Worm (Caenorhabditis elegans) whole organism, late embryonic: ENCODE results near the gene Y49F6B.9.

Source experiments
- C08G9.2 ChIP-seq: sonication (generic microtip); optimal IDR thresholded peaks from 2 replicates; lab custom pipeline; 2016; ENCODE audit warnings: mild to moderate bottlenecking, missing genetic modification characterization, moderate library complexity, missing compliant biosample characterization
- F13H6.1 ChIP-seq: sonication (generic microtip); optimal IDR thresholded peaks from 2 replicates; lab custom pipeline; 2016; ENCODE audit warnings: missing genetic modification characterization, missing compliant biosample characterization
- Y22D7AL.16 ChIP-seq: sonication (generic microtip); optimal IDR thresholded peaks from 2 replicates; lab custom pipeline; 2016; ENCODE audit warnings: missing genetic modification characterization, missing compliant biosample characterization
- ceh-14 ChIP-seq: sonication (generic microtip); optimal IDR thresholded peaks from 2 replicates; lab custom pipeline; 2016; ENCODE audit warnings: missing genotype, missing genetic modification characterization, missing compliant biosample characterization
- ceh-19 ChIP-seq: fragments of 200-800 bp; sonication (Bioruptor generic); optimal IDR thresholded peaks from 2 replicates; lab custom pipeline; 2018; ENCODE audit warnings: mild to moderate bottlenecking, missing genetic modification characterization, missing compliant biosample characterization
- ceh-31 ChIP-seq: sonication (generic microtip); optimal IDR thresholded peaks from 2 replicates; lab custom pipeline; 2016; ENCODE audit warnings: missing genetic modification characterization, missing compliant biosample characterization
- ceh-45 ChIP-seq: fragments of 200-800 bp; sonication (Bioruptor generic); IDR thresholded peaks from 2 replicates; pipeline ENCODE4 v1.3.6; 2022; ENCODE audit warnings: missing genetic modification reagents, missing genetic modification characterization, missing compliant biosample characterization
- ceh-6 ChIP-seq: fragments of 200-800 bp; sonication (Bioruptor generic); optimal IDR thresholded peaks from 2 replicates; lab custom pipeline; 2018; ENCODE audit warnings: mild to moderate bottlenecking, missing genetic modification characterization, missing compliant biosample characterization
- ceh-9 ChIP-seq: sonication (generic microtip); optimal IDR thresholded peaks from 2 replicates; lab custom pipeline; 2016; ENCODE audit warnings: mild to moderate bottlenecking, missing genetic modification characterization, inconsistent platforms, missing compliant biosample characterization
- che-1 ChIP-seq: sonication (generic microtip); optimal IDR thresholded peaks from 2 replicates; lab custom pipeline; 2016; ENCODE audit warnings: mild to moderate bottlenecking, missing genetic modification characterization, missing compliant biosample characterization
- dve-1 ChIP-seq: sonication (generic microtip); optimal IDR thresholded peaks from 2 replicates; lab custom pipeline; 2017; ENCODE audit warnings: antibody characterized with exemption, mild to moderate bottlenecking, missing genetic modification characterization, missing compliant biosample characterization
- elt-2 ChIP-seq: sonication (generic microtip); optimal IDR thresholded peaks from 2 replicates; lab custom pipeline; 2016; ENCODE audit warnings: missing genetic modification reagents, missing genetic modification characterization, missing compliant biosample characterization
- elt-4 ChIP-seq: sonication (generic microtip); optimal IDR thresholded peaks from 2 replicates; lab custom pipeline; 2016; ENCODE audit warnings: missing genetic modification characterization, missing compliant biosample characterization
- ets-4 ChIP-seq: sonication (generic microtip); optimal IDR thresholded peaks from 2 replicates; lab custom pipeline; 2016; ENCODE audit warnings: missing genetic modification characterization, missing compliant biosample characterization
- fax-1 ChIP-seq: sonication (generic microtip); optimal IDR thresholded peaks from 2 replicates; lab custom pipeline; 2016; ENCODE audit warnings: missing genotype, missing genetic modification characterization, missing compliant biosample characterization
- fkh-10 ChIP-seq: fragments of 150-350 bp; optimal IDR thresholded peaks from 2 replicates; lab custom pipeline; 2014; ENCODE audit warnings: missing biosample characterization, missing genetic modification reagents, missing genetic modification characterization
- fkh-6 ChIP-seq: sonication (generic microtip); optimal IDR thresholded peaks from 2 replicates; lab custom pipeline; 2016; ENCODE audit warnings: missing genetic modification characterization, missing compliant biosample characterization
- gmeb-2 ChIP-seq: sonication (generic microtip); optimal IDR thresholded peaks from 2 replicates; lab custom pipeline; 2016; ENCODE audit warnings: missing genetic modification characterization, inconsistent platforms, missing compliant biosample characterization
- hlh-8 ChIP-seq: sonication (generic microtip); optimal IDR thresholded peaks from 2 replicates; lab custom pipeline; 2016; ENCODE audit warnings: missing genotype, missing genetic modification characterization, missing compliant biosample characterization
- lim-6 ChIP-seq: sonication (generic microtip); optimal IDR thresholded peaks from 2 replicates; lab custom pipeline; 2016; ENCODE audit warnings: missing genetic modification characterization, missing compliant biosample characterization
- nhr-232 ChIP-seq: sonication (generic microtip); optimal IDR thresholded peaks from 2 replicates; lab custom pipeline; 2016; ENCODE audit warnings: missing genetic modification characterization, missing compliant biosample characterization
- npax-4 ChIP-seq: sonication (generic microtip); optimal IDR thresholded peaks from 2 replicates; lab custom pipeline; 2016; ENCODE audit warnings: missing genetic modification characterization, missing compliant biosample characterization
- odd-2 ChIP-seq: sonication (generic microtip); optimal IDR thresholded peaks from 2 replicates; lab custom pipeline; 2017; ENCODE audit warnings: antibody characterized with exemption, mild to moderate bottlenecking, missing genetic modification characterization, missing compliant biosample characterization
- pag-3 ChIP-seq: sonication (generic microtip); optimal IDR thresholded peaks from 2 replicates; lab custom pipeline; 2016; ENCODE audit warnings: missing compliant biosample characterization, missing genetic modification characterization, borderline replicate concordance
- pat-9 ChIP-seq: fragments of 200-800 bp; sonication (Bioruptor generic); optimal IDR thresholded peaks from 2 replicates; lab custom pipeline; 2018; ENCODE audit warnings: mild to moderate bottlenecking, missing genetic modification characterization, moderate library complexity, missing compliant biosample characterization
- pha-4 ChIP-seq: fragments of 150-350 bp; optimal IDR thresholded peaks from 2 replicates; lab custom pipeline; 2018; ENCODE audit warnings: missing biosample characterization, missing genetic modification reagents, missing genetic modification characterization
- pros-1 ChIP-seq: fragments of 150-350 bp; optimal IDR thresholded peaks from 2 replicates; lab custom pipeline; 2014; ENCODE audit warnings: missing biosample characterization, missing genetic modification reagents, missing genetic modification characterization
- ref-2 ChIP-seq: sonication (generic microtip); optimal IDR thresholded peaks from 2 replicates; lab custom pipeline; 2016; ENCODE audit warnings: missing genetic modification characterization, missing compliant biosample characterization
- rnt-1 ChIP-seq: sonication (generic microtip); optimal IDR thresholded peaks from 2 replicates; lab custom pipeline; 2016; ENCODE audit warnings: missing genetic modification characterization, missing compliant biosample characterization
- sdc-2 ChIP-seq: sonication (generic microtip); optimal IDR thresholded peaks from 2 replicates; lab custom pipeline; 2016; ENCODE audit warnings: missing genotype, missing genetic modification characterization, missing compliant biosample characterization
- sox-4 ChIP-seq: sonication (generic microtip); optimal IDR thresholded peaks from 2 replicates; lab custom pipeline; 2017; ENCODE audit warnings: mild to moderate bottlenecking, missing genetic modification characterization, inconsistent platforms, missing compliant biosample characterization
- tbx-2 ChIP-seq: sonication (generic microtip); optimal IDR thresholded peaks from 2 replicates; lab custom pipeline; 2016; ENCODE audit warnings: missing genetic modification characterization, missing compliant biosample characterization
- tbx-7 ChIP-seq: sonication (generic microtip); optimal IDR thresholded peaks from 2 replicates; lab custom pipeline; 2016; ENCODE audit warnings: missing genotype, missing genetic modification characterization, missing compliant biosample characterization
- unc-3 ChIP-seq, 2 experiments: fragments of 200-800 bp in 1 of 2; sonication (Bioruptor generic) in 1 of 2; sonication (generic microtip) in 1 of 2; conservative IDR thresholded peaks in 1 of 2; optimal IDR thresholded peaks in 1 of 2; 2 replicates each; pipeline versions ENCODE4 v1.3.6 to Lab custom; 2016 to 2022; ENCODE audit warnings: missing compliant biosample characterization in 2 of 2, missing genetic modification characterization in 2 of 2, missing genetic modification reagents in 1 of 2
- unc-86 ChIP-seq: sonication (generic microtip); optimal IDR thresholded peaks from 2 replicates; lab custom pipeline; 2016; ENCODE audit warnings: missing genetic modification characterization, missing compliant biosample characterization
- zip-5 ChIP-seq: sonication (generic microtip); optimal IDR thresholded peaks from 2 replicates; lab custom pipeline; 2016; ENCODE audit warnings: missing genetic modification characterization, missing compliant biosample characterization

Gene Y49F6B.9

ce11 chrII:3482231-3482630 is 17.0 kb downstream of the Y49F6B.9 start, which contains the start of gene smu-2 (continued):
- peak; percentile 59 for TF ChIP-seq ref-2 (tag; lab: Kevin White, UChicago)
- TF ChIP-seq tbx-7 (tag; lab: Kevin White, UChicago) = peak; percentile 84
- TF ChIP-seq nhr-232 = no peak
- no peak for TF ChIP-seq gmeb-2 (tag; lab: Kevin White, UChicago)
- no peak for TF ChIP-seq npax-4 (tag; lab: Kevin White, UChicago)
- TF ChIP-seq fax-1 = peak; percentile 31
- no peak for TF ChIP-seq Y22D7AL.16 (tag; lab: Kevin White, UChicago)
- TF ChIP-seq ets-4 (tag; lab: Kevin White, UChicago) = peak; percentile 86
- peak; percentile 50; the same call in 1 of the 2 replicates for TF ChIP-seq ceh-45 (GFP tag; lab: Robert Waterston, UW)
- 0 out of 2 replicates have a peak, but pooled peaks have one; percentile 9 for TF ChIP-seq unc-3 (GFP tag; conservative IDR thresholded peaks at IDR 0.05; lab: Robert Waterston, UW)
- TF ChIP-seq unc-3 (tag; optimal IDR thresholded peaks at IDR 0.05; lab: Kevin White, UChicago) = no peak
- TF ChIP-seq zip-5 = peak; percentile 76
- no peak for TF ChIP-seq ceh-6 (GFP tag; lab: Kevin White, UChicago)
- TF ChIP-seq che-1 (tag; lab: Kevin White, UChicago) = no peak
- TF ChIP-seq ceh-9 = no peak
- no peak for TF ChIP-seq pat-9 (tag; lab: Kevin White, UChicago)
- TF ChIP-seq ceh-19 (GFP tag; lab: Kevin White, UChicago) = no peak
- peak; percentile 72 for TF ChIP-seq elt-2
- TF ChIP-seq fkh-10 (GFP tag; lab: Kevin White, UChicago) = no peak
- no peak for TF ChIP-seq sox-4 (tag; lab: Kevin White, UChicago)
- TF ChIP-seq fkh-6 (tag; lab: Kevin White, UChicago) = peak; percentile 12
- TF ChIP-seq pag-3 (tag; lab: Kevin White, UChicago) = no peak
- TF ChIP-seq lim-6 (tag; lab: Kevin White, UChicago) = peak; percentile 92
- no peak for TF ChIP-seq F13H6.1
- peak; percentile 42 for TF ChIP-seq hlh-8 (tag; lab: Kevin White, UChicago)

- TF ChIP-seq pha-4 (no peak), ceh-45 (GFP tag; lab: Robert Waterston, UW) (no peak)
- TF ChIP-seq, all 69 proteins: peak for 0
These were observed 17.6 kb downstream of the Y49F6B.9 start, which contains the start of gene Y49F6B.8 for ce11 chrII:3481584-3481983. Gene Y49F6B.8 (minus strand): TSS chrII:3481684.

DNA sequence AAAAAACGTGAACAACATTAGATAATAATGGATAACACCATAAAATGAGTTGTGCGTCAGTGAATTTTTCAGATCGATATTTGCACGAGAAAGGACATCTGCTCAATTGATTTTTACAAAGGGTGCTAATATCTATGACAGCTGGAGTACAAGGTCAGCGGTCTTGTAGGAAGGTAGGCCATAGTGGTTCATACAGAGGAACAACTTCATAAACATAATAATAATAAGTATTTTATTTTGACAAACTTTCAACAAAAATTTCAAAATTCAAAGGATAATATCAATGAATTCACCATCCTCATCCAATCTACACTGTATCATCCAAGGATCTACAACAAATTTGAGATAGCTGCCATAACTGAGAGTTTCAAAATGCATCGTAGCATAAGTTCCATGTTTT is 22.0 kb downstream of the Y49F6B.9 start, which contains the start of gene fbxb-104:
Gene fbxb-104 (minus strand): TSS at position 101 of the 400 bp plus-strand sequence.
- TF ChIP-seq pros-1 (tag; lab: Kevin White, UChicago) (no peak), ceh-6 (GFP tag; lab: Kevin White, UChicago) (no peak), elt-4 (tag; lab: Kevin White, UChicago) (no peak), C08G9.2 (no peak), odd-2 (tag; lab: Kevin White, UChicago) (no peak), fkh-10 (GFP tag; lab: Kevin White, UChicago) (no peak), fax-1 (no peak)
- TF ChIP-seq, all 69 proteins: peak for 0

DNA sequence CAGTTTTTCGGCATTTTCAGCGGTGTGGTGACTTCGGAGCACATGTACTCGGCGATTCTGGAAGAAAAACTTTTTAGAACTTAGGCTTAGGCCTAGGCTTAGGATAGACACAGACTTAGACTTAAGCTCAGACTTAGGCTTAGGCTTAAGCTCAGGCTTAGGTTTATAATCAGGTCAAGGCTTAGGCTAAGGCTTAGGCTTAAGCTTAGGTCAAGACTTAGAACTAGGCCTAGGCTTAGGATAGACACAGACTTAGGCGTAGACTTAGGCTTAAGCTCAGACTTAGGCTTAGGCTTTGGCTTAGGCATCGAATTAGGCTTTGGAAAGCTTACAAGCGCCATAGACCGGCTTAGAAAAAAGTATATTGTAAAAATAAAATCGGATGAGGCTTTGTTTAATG is 22.7 kb downstream of the Y49F6B.9 start:
- TF ChIP-seq sdc-2 (no peak), dve-1 (tag; lab: Kevin White, UChicago) (peak; percentile 62)
- TF ChIP-seq, all 69 proteins: peak for 1

ce11 chrII:3473744-3474143 is 25.4 kb downstream of the Y49F6B.9 start, which contains the start of gene sdz-32:
Gene sdz-32 (plus strand): TSS chrII:3474044.
- no peak for TF ChIP-seq fax-1
- no peak for TF ChIP-seq unc-86 (tag; lab: Kevin White, UChicago)
- TF ChIP-seq ref-2 (tag; lab: Kevin White, UChicago) = no peak
- TF ChIP-seq F13H6.1 = no peak
- TF ChIP-seq ceh-31 (tag; lab: Kevin White, UChicago) = no peak
- TF ChIP-seq nhr-232 = no peak
- TF ChIP-seq tbx-2 = no peak
- no peak for TF ChIP-seq ceh-14 (tag; lab: Kevin White, UChicago)
- no peak for TF ChIP-seq rnt-1
